Worm (Caenorhabditis elegans) whole organism, early embryonic: Measurements from ENCODE around the gene ric-4.

Experiments used
- aly-1 ChIP-seq: sonication (generic microtip); optimal IDR thresholded peaks from 2 replicates; lab custom pipeline; 2016; ENCODE audit warnings: missing genetic modification characterization, missing compliant biosample characterization
- ama-1 ChIP-seq: fragments of 150-350 bp; optimal IDR thresholded peaks from 2 replicates; lab custom pipeline; 2014
- hnd-1 ChIP-seq: sonication (generic microtip); optimal IDR thresholded peaks from 2 replicates; lab custom pipeline; 2016; ENCODE audit warnings: missing genetic modification characterization, missing compliant biosample characterization
- pes-1 ChIP-seq: fragments of 200-800 bp; sonication (Bioruptor generic); IDR thresholded peaks from 2 replicates; pipeline ENCODE4 v1.3.6; 2022; ENCODE audit warnings: missing genetic modification reagents, missing genetic modification characterization, missing compliant biosample characterization
- scrt-1 ChIP-seq: fragments of 200-800 bp; sonication (Bioruptor generic); IDR thresholded peaks from 2 replicates; pipeline ENCODE4 v1.3.6; 2022; ENCODE audit warnings: missing genetic modification characterization, missing compliant biosample characterization
- sea-1 ChIP-seq: fragments of 200-800 bp; sonication (Bioruptor generic); conservative IDR thresholded peaks from 2 replicates; pipeline ENCODE4 v1.3.6; 2022; ENCODE audit warnings: missing genetic modification characterization, missing compliant biosample characterization
- tbx-37 ChIP-seq: fragments of 200-800 bp; sonication (Bioruptor generic); conservative IDR thresholded peaks from 2 replicates; pipeline ENCODE4 v1.3.6; 2022; ENCODE audit warnings: missing genetic modification reagents, missing genetic modification characterization, missing compliant biosample characterization
- tra-4 ChIP-seq: sonication (generic microtip); optimal IDR thresholded peaks from 2 replicates; lab custom pipeline; 2017; ENCODE audit warnings: missing genetic modification characterization, missing compliant biosample characterization

DNA sequence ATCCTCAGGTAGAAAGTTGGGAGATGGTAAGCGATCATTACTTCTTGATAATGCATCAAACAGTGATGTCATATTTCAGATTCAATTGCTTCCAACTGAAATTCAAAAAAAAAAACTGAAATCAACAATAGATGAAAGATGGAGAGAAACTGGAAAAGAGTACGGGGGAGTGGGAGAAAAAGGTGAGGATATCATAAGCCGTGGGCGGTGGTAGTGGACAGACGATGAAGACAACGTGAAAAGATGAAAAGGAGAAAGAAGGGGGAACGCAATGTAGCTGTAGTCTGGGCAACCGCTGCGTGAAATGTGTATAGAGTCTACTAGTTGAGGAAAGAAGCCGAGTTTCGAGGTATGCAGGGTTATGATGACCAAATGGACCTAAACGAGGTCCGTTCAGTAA lies 37.2 kb upstream of the ric-4 start, which contains the start of gene che-12:
- TF ChIP-seq ama-1 (lab: Kevin White, UChicago) (no peak), scrt-1 (GFP tag; lab: Robert Waterston, UW) (no peak), pes-1 (no peak), sea-1 (GFP tag; lab: Robert Waterston, UW) (no peak), tbx-37 (no peak), tra-4 (no peak), hnd-1 (tag; lab: Kevin White, UChicago) (no peak), aly-1 (no peak)
